Fruit fly (Drosophila melanogaster): ENCODE results near the gene mRpS31.

Gene mRpS31

dm6 chr3L:15996019-15996418 is 9.0 kb upstream of the mRpS31 start:
- TF ChIP-seq tj (GFP tag; optimal IDR thresholded peaks at IDR 0.05), result no peak

DNA sequence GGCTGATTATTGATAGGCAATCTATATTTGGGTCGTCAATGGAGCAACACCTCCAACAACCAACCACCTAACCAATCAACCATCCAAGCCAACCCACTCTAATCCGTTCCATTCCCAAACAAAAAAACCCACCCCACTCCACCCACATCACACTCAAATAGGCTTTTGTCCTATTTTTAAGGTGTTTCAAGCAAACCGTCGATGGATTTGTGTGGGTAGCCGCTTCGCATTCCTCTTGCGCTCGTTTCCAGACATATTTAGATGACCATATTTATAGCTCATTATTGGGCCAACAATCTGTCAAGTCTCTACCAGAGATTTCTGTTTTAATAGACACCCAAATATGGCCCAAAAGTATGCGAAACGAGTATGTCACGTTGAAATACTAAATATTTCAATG is 6.8 kb upstream of the mRpS31 start:
- no peak for TF ChIP-seq CG7045 (GFP tag; optimal IDR thresholded peaks at IDR 0.05)

- TF ChIP-seq Clk (GFP tag; optimal IDR thresholded peaks at IDR 0.05), result no peak
- no peak for TF ChIP-seq CG33017 (tag; optimal IDR thresholded peaks at IDR 0.05)
- no peak for TF ChIP-seq cic (GFP tag; optimal IDR thresholded peaks at IDR 0.05)
- no peak for TF ChIP-seq CG11617 (GFP tag; optimal IDR thresholded peaks at IDR 0.05)
- no peak for TF ChIP-seq toe (GFP tag; optimal IDR thresholded peaks at IDR 0.05)
- no peak for TF ChIP-seq CG14711 (tag; optimal IDR thresholded peaks at IDR 0.05)
These were observed 5.5 kb upstream of the mRpS31 start for dm6 chr3L:15999358-16000005.

- TF ChIP-seq CG11617 (GFP tag; optimal IDR thresholded peaks at IDR 0.05), result peak; percentile 80
- TF ChIP-seq CG5204 (GFP tag; optimal IDR thresholded peaks at IDR 0.05), result peak; percentile 94
- TF ChIP-seq kay (GFP tag; ENCODE audit: borderline replicate concordance), result no peak
- peak; percentile 45 for TF ChIP-seq bab1 (GFP tag; optimal IDR thresholded peaks at IDR 0.05)
- TF ChIP-seq cic (GFP tag; optimal IDR thresholded peaks at IDR 0.05), result peak; percentile 77
- TF ChIP-seq cnc (optimal IDR thresholded peaks at IDR 0.05), result no peak
- peak; percentile 47 for TF ChIP-seq CG1620 (GFP tag; optimal IDR thresholded peaks at IDR 0.05)
- TF ChIP-seq CG7101 (tag; optimal IDR thresholded peaks at IDR 0.05), result peak; percentile 89
- peak; percentile 86 for TF ChIP-seq CG7045 (GFP tag; optimal IDR thresholded peaks at IDR 0.05)
- TF ChIP-seq Clk (GFP tag; optimal IDR thresholded peaks at IDR 0.05), result peak; percentile 57
- peak; percentile 59 for TF ChIP-seq pad (GFP tag; optimal IDR thresholded peaks at IDR 0.05)
- TF ChIP-seq CG33017 (tag; optimal IDR thresholded peaks at IDR 0.05), result peak; percentile 93
- peak; percentile 57 for TF ChIP-seq Mnt (GFP tag; optimal IDR thresholded peaks at IDR 0.05)
- TF ChIP-seq Crg-1 (GFP tag; optimal IDR thresholded peaks at IDR 0.05), result peak; percentile 57
- TF ChIP-seq ovo (GFP tag; optimal IDR thresholded peaks at IDR 0.05), result peak; percentile 75
- TF ChIP-seq CG12768 (GFP tag; optimal IDR thresholded peaks at IDR 0.05), result peak; percentile 91
- TF ChIP-seq Hr96 (GFP tag; optimal IDR thresholded peaks at IDR 0.05), result peak; percentile 90
- TF ChIP-seq toe (GFP tag; optimal IDR thresholded peaks at IDR 0.05), result peak; percentile 89
- TF ChIP-seq tj (GFP tag; optimal IDR thresholded peaks at IDR 0.05), result peak; percentile 50
- peak; percentile 79 for TF ChIP-seq CG14711 (tag; optimal IDR thresholded peaks at IDR 0.05)
These were observed 3.8 kb upstream of the mRpS31 start for dm6 chr3L:16001164-16001679.

DNA sequence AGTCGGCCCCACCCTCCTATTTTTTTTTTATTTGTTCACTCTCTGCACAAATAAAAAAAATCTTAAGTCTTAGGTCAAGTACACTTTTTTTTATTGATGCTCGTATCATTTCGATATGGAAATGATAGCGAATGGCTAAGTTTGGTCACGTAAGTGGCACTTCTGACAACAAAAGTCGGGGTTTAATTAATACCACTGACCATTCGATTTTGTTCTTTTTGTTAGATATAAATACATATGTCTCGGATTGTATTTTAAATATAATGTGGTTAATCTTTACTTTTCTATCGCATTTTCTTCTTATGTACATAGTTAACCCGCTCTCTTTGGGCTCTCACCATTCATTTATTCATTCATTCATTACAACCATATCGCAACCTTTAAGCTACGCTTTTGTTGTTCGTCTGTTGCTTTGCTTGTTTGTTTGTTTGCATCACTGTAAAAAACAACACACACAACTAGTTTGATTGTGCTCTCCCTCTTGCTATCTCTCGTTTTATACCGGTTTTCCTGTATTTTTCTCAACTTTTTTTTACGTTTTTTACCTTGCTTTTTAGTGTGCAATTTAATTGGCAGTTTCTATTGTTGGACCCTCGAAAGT is 2.8 kb upstream of the mRpS31 start:
- no peak for TF ChIP-seq Crg-1 (GFP tag; optimal IDR thresholded peaks at IDR 0.05)
- peak; percentile 55 for TF ChIP-seq cic (GFP tag; optimal IDR thresholded peaks at IDR 0.05)
- peak; percentile 94 for TF ChIP-seq kay (GFP tag; ENCODE audit: borderline replicate concordance)
- TF ChIP-seq CG12768 (GFP tag; optimal IDR thresholded peaks at IDR 0.05), result peak; percentile 40
- TF ChIP-seq CG1620 (GFP tag; optimal IDR thresholded peaks at IDR 0.05), result no peak
- peak; percentile 60 for TF ChIP-seq CG11617 (GFP tag; optimal IDR thresholded peaks at IDR 0.05)
- no peak for TF ChIP-seq toe (GFP tag; optimal IDR thresholded peaks at IDR 0.05)
- TF ChIP-seq ovo (GFP tag; optimal IDR thresholded peaks at IDR 0.05), result peak; percentile 41
- TF ChIP-seq CG33017 (tag; optimal IDR thresholded peaks at IDR 0.05), result peak; percentile 79
- TF ChIP-seq Hr96 (GFP tag; optimal IDR thresholded peaks at IDR 0.05), result peak; percentile 20
- TF ChIP-seq CG7101 (tag; optimal IDR thresholded peaks at IDR 0.05), result peak; percentile 50
- no peak for TF ChIP-seq CG14711 (tag; optimal IDR thresholded peaks at IDR 0.05)

dm6 chr3L:16010176-16010575 is 5.2 kb downstream of the mRpS31 start:
- no peak for TF ChIP-seq CG7101 (tag; optimal IDR thresholded peaks at IDR 0.05)
- peak; percentile 60 for TF ChIP-seq cic (GFP tag; optimal IDR thresholded peaks at IDR 0.05)

DNA sequence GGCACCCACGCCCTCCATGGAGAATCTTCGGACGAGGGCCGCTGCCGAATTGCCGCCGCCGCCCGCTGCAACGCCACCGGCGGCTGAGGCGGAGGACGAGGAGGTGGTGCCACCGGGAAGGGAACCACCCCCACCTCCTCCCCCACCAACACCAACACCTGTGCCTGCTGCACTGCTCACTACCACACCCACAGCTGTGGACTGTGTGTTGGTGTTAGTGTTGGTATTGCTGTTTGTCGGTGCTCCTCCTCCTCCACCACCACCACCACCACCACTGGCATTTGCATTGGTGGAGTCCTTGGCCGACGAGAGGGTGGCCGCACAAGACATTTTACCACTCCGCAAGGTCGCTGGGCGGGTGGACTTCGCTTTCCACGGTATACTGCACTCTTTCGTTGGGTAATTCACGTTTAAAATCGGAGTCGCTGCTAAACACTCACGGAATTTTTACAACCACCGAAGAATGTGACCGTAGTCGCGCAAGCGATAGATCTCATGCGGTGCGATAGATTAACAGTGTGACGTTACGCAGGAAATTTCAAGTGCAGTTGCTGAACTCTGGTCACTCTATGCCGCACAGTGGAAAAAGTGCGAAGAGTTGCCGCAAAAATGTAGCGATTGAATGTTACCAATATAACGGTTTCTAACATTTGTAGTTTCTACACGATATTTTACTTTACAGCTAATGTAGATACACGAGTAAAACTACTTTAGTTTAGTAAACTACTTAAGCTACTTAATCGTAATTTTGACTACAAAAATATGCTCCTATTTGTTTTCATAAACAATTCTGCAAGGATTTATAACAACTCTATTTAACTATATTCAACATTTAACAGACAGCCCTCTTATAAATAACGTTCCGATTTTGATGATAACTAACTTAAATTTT is 6.6 kb downstream of the mRpS31 start, which contains the start of gene mib1:
mib1 (minus strand) TSS at position 494 of the 892 bp plus-strand sequence.
- TF ChIP-seq cic (GFP tag; optimal IDR thresholded peaks at IDR 0.05) (peak; percentile 76), CG7045 (GFP tag; optimal IDR thresholded peaks at IDR 0.05) (no peak), CG14711 (tag; optimal IDR thresholded peaks at IDR 0.05) (peak; percentile 40), Clk (GFP tag; optimal IDR thresholded peaks at IDR 0.05) (no peak), Mnt (GFP tag; optimal IDR thresholded peaks at IDR 0.05) (peak; percentile 30), Crg-1 (GFP tag; optimal IDR thresholded peaks at IDR 0.05) (no peak), CG7101 (tag; optimal IDR thresholded peaks at IDR 0.05) (peak; percentile 29), Hr96 (GFP tag; optimal IDR thresholded peaks at IDR 0.05) (peak; percentile 31), toe (GFP tag; optimal IDR thresholded peaks at IDR 0.05) (no peak), tj (GFP tag; optimal IDR thresholded peaks at IDR 0.05) (peak; percentile 22), CG1620 (GFP tag; optimal IDR thresholded peaks at IDR 0.05) (no peak), bab1 (GFP tag; optimal IDR thresholded peaks at IDR 0.05) (peak; percentile 71), pad (GFP tag; optimal IDR thresholded peaks at IDR 0.05) (peak; percentile 53), CG12768 (GFP tag; optimal IDR thresholded peaks at IDR 0.05) (peak; percentile 31), cnc (optimal IDR thresholded peaks at IDR 0.05) (no peak), ovo (GFP tag; optimal IDR thresholded peaks at IDR 0.05) (peak; percentile 44), CG11617 (GFP tag; optimal IDR thresholded peaks at IDR 0.05) (peak; percentile 5), kay (GFP tag; ENCODE audit: borderline replicate concordance) (no peak), CG33017 (tag; optimal IDR thresholded peaks at IDR 0.05) (no peak)

Measured in whole organism, adult.